Fruit fly (Drosophila melanogaster) whole organism, prepupa: ENCODE data around the gene CG15260.

Source experiments
- CG10631 ChIP-seq: fragments of 200-800 bp; sonication (Bioruptor generic); optimal IDR thresholded peaks from 2 replicates; lab custom pipeline; 2016; ENCODE audit warnings: missing biosample characterization, missing genetic modification characterization
- CG11902 ChIP-seq: fragments of 200-800 bp; sonication (Bioruptor generic); optimal IDR thresholded peaks from 3 replicates; lab custom pipeline; 2016; ENCODE audit warnings: missing biosample characterization, missing genetic modification characterization
- CG16779 ChIP-seq: fragments of 200-800 bp; sonication (Bioruptor generic); optimal IDR thresholded peaks from 3 replicates; lab custom pipeline; 2017; ENCODE audit warnings: missing biosample characterization, mild to moderate bottlenecking, missing genetic modification characterization
- CG31627 ChIP-seq: fragments of 200-800 bp; sonication (Bioruptor generic); optimal IDR thresholded peaks from 3 replicates; lab custom pipeline; 2016; ENCODE audit warnings: missing biosample characterization, missing genetic modification characterization
- CG32006 ChIP-seq: fragments of 200-800 bp; sonication (Bioruptor generic); optimal IDR thresholded peaks from 3 replicates; lab custom pipeline; 2017; ENCODE audit warnings: missing biosample characterization, mild to moderate bottlenecking, missing genetic modification characterization
- CG34406 ChIP-seq: fragments of 200-800 bp; sonication (Bioruptor generic); optimal IDR thresholded peaks from 3 replicates; lab custom pipeline; 2016; ENCODE audit warnings: missing biosample characterization, missing genetic modification characterization
- CG3919 ChIP-seq: fragments of 200-800 bp; sonication (Bioruptor generic); optimal IDR thresholded peaks from 3 replicates; lab custom pipeline; 2016; ENCODE audit warnings: missing biosample characterization, missing genetic modification characterization
- CG4318 ChIP-seq: fragments of 200-800 bp; sonication (Bioruptor generic); optimal IDR thresholded peaks from 3 replicates; lab custom pipeline; 2017; ENCODE audit warnings: missing biosample characterization, mild to moderate bottlenecking, missing genetic modification characterization
- CG6792 ChIP-seq: fragments of 200-800 bp; sonication (Bioruptor generic); optimal IDR thresholded peaks from 3 replicates; lab custom pipeline; 2016; ENCODE audit warnings: missing biosample characterization, missing genetic modification characterization
- CG6808 ChIP-seq: fragments of 200-800 bp; sonication (Bioruptor generic); optimal IDR thresholded peaks from 3 replicates; lab custom pipeline; 2017; ENCODE audit warnings: missing biosample characterization, missing genetic modification characterization, mild to moderate bottlenecking, moderate library complexity, missing genetic modification reagents
- CG8119 ChIP-seq: fragments of 200-800 bp; sonication (Bioruptor generic); IDR thresholded peaks from 3 replicates; pipeline ENCODE4 v1.3.6; 2022; ENCODE audit warnings: missing biosample characterization, missing genetic modification characterization
- CG8632 ChIP-seq: fragments of 200-800 bp; sonication (Bioruptor generic); optimal IDR thresholded peaks from 3 replicates; lab custom pipeline; 2016; ENCODE audit warnings: missing biosample characterization, missing genetic modification characterization
- Eip75B ChIP-seq: fragments of 200-800 bp; sonication (Bioruptor generic); optimal IDR thresholded peaks from 3 replicates; lab custom pipeline; 2016; ENCODE audit warnings: missing biosample characterization, missing genetic modification characterization
- Eip78C ChIP-seq: fragments of 200-800 bp; sonication (Bioruptor generic); peaks from one replicate; lab custom pipeline; 2016; ENCODE audit warnings: missing biosample characterization, missing genetic modification characterization
- Eip93F ChIP-seq: fragments of 200-800 bp; sonication (Bioruptor generic); optimal IDR thresholded peaks from 2 replicates; lab custom pipeline; 2016; ENCODE audit warnings: missing biosample characterization, mild to moderate bottlenecking, missing genetic modification characterization
- Hr39 ChIP-seq: fragments of 200-800 bp; sonication (Bioruptor generic); optimal IDR thresholded peaks from 2 replicates; lab custom pipeline; 2016; ENCODE audit warnings: missing biosample characterization, missing genetic modification characterization
- Hr4 ChIP-seq: fragments of 200-800 bp; sonication (Bioruptor generic); optimal IDR thresholded peaks from 3 replicates; lab custom pipeline; 2016; ENCODE audit warnings: missing biosample characterization, missing genetic modification characterization
- Lpt ChIP-seq: fragments of 200-800 bp; sonication (Bioruptor generic); optimal IDR thresholded peaks from 3 replicates; lab custom pipeline; 2016; ENCODE audit warnings: missing biosample characterization, missing genetic modification characterization
- Met ChIP-seq: fragments of 200-800 bp; sonication (Bioruptor generic); optimal IDR thresholded peaks from 3 replicates; lab custom pipeline; 2016; ENCODE audit warnings: missing biosample characterization, missing genetic modification characterization
- OdsH ChIP-seq: fragments of 200-800 bp; sonication (Bioruptor generic); optimal IDR thresholded peaks from 3 replicates; lab custom pipeline; 2016; ENCODE audit warnings: missing biosample characterization, missing genetic modification characterization
- Sox14 ChIP-seq: fragments of 200-800 bp; sonication (Bioruptor generic); optimal IDR thresholded peaks from 3 replicates; lab custom pipeline; 2016; ENCODE audit warnings: missing biosample characterization, missing genetic modification characterization
- Sox15 ChIP-seq: fragments of 200-800 bp; sonication (Bioruptor generic); optimal IDR thresholded peaks from 3 replicates; lab custom pipeline; 2016; ENCODE audit warnings: missing biosample characterization, missing genetic modification characterization
- achi ChIP-seq: fragments of 200-800 bp; sonication (Bioruptor generic); optimal IDR thresholded peaks from 3 replicates; lab custom pipeline; 2016; ENCODE audit warnings: missing biosample characterization, missing genetic modification characterization
- acj6 ChIP-seq: fragments of 200-800 bp; sonication (Bioruptor generic); optimal IDR thresholded peaks from 3 replicates; lab custom pipeline; 2016; ENCODE audit warnings: missing biosample characterization, missing genetic modification characterization
- cyc ChIP-seq: fragments of 200-800 bp; sonication (Bioruptor generic); optimal IDR thresholded peaks from 3 replicates; lab custom pipeline; 2016; ENCODE audit warnings: missing biosample characterization, missing genetic modification characterization
- dac ChIP-seq: fragments of 200-800 bp; sonication (Bioruptor generic); optimal IDR thresholded peaks from 2 replicates; lab custom pipeline; 2017; ENCODE audit warnings: missing biosample characterization, mild to moderate bottlenecking, missing genetic modification characterization
- eg ChIP-seq: fragments of 200-800 bp; sonication (Bioruptor generic); IDR thresholded peaks from 3 replicates; pipeline ENCODE4 v1.3.6; 2022; ENCODE audit warnings: missing biosample characterization, missing genetic modification characterization
- esn ChIP-seq: fragments of 200-800 bp; sonication (Bioruptor generic); optimal IDR thresholded peaks from 2 replicates; lab custom pipeline; 2016; ENCODE audit warnings: missing biosample characterization, mild to moderate bottlenecking, missing genetic modification characterization, moderate library complexity
- fd59A ChIP-seq: fragments of 200-800 bp; sonication (Bioruptor generic); optimal IDR thresholded peaks from 2 replicates; lab custom pipeline; 2017; ENCODE audit warnings: missing biosample characterization, mild to moderate bottlenecking, missing genetic modification characterization, missing genetic modification reagents
- fd85E ChIP-seq: fragments of 200-800 bp; sonication (Bioruptor generic); optimal IDR thresholded peaks from 3 replicates; lab custom pipeline; 2016; ENCODE audit warnings: missing biosample characterization, missing genetic modification characterization
- lz ChIP-seq: fragments of 200-800 bp; sonication (Bioruptor generic); optimal IDR thresholded peaks from 3 replicates; lab custom pipeline; 2016; ENCODE audit warnings: missing biosample characterization, missing genetic modification characterization
- pdm3 ChIP-seq: fragments of 200-800 bp; sonication (Bioruptor generic); optimal IDR thresholded peaks from 3 replicates; lab custom pipeline; 2016; ENCODE audit warnings: missing biosample characterization, missing genetic modification characterization
- spab ChIP-seq: fragments of 200-800 bp; sonication (Bioruptor generic); optimal IDR thresholded peaks from 2 replicates; lab custom pipeline; 2017; ENCODE audit warnings: missing biosample characterization, mild to moderate bottlenecking, missing genetic modification characterization, missing genetic modification reagents
- svp ChIP-seq: fragments of 200-800 bp; sonication (Bioruptor generic); peaks from one replicate; lab custom pipeline; 2016; ENCODE audit warnings: missing biosample characterization, missing genetic modification characterization
- topi ChIP-seq: fragments of 200-800 bp; sonication (Bioruptor generic); optimal IDR thresholded peaks from 3 replicates; lab custom pipeline; 2016; ENCODE audit warnings: missing biosample characterization, missing genetic modification characterization
- vri ChIP-seq: fragments of 200-800 bp; sonication (Bioruptor generic); optimal IDR thresholded peaks from 3 replicates; lab custom pipeline; 2016; ENCODE audit warnings: missing biosample characterization, mild to moderate bottlenecking, missing genetic modification characterization

Gene CG15260

DNA sequence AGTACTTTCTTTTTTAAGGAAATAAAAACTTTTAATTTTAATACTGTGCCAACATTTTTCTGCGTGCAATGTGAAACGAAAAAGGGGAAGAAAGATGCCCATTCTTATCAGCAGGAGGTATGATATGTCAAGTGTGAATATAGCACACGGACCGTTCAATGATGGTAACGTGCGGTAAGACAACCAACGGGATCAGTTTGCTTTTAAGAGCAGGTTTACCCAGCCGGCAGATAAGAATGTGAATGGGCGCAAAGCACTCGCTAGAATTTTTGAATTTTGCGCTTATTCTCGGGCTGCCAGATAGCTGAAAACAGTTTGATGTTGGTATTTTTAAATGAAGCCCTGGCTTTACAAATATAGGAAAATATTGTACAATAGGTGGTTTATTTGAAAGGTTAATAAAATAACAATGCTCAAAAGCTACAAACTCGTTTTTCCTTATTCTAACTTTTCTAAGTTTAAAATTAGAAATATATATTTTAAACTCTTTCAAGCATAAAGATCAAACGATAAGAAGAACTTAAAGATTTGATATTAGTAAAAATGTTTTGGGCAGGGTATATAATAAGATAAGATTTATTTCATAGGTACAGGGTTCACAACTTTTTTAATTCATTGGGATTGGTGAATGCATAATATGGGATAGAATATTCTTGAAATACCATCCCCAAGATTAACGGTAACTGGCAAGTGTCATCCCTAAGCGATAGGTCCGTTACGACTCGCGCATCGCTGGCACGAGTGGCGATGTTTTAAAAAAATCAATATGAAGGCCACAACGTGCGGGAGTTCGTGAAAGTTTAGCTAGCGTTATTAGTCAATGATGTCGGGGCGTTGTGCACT lies 43.7 kb downstream of the CG15260 start, which contains the start of gene dao:
Gene dao, plus strand, starts transcription at position 717 of the 843 bp plus-strand sequence.
- TF ChIP-seq Sox15 (GFP tag; lab: Kevin White, UChicago) (no peak), svp (GFP tag; lab: Kevin White, UChicago) (peak; percentile 66), CG10631 (GFP tag; lab: Kevin White, UChicago) (peak; percentile 40), Met (no peak), eg (GFP tag; lab: Robert Waterston, UW) (0 out of 3 replicates have a peak, but pooled peaks have one; percentile 20), esn (peak; percentile 7), OdsH (GFP tag; lab: Kevin White, UChicago) (peak; percentile 19), spab (no peak), CG32006 (peak; percentile 36), CG11902 (peak; percentile 3), acj6 (peak; percentile 22), cyc (GFP tag; lab: Kevin White, UChicago) (peak; percentile 18), Hr4 (GFP tag; lab: Kevin White, UChicago) (peak; percentile 26), Eip93F (GFP tag; lab: Kevin White, UChicago) (no peak), CG31627 (peak; percentile 19), pdm3 (GFP tag; lab: Kevin White, UChicago) (peak; percentile 32), lz (GFP tag; lab: Kevin White, UChicago) (peak; percentile 15), Hr39 (GFP tag; lab: Kevin White, UChicago) (peak; percentile 35), Eip78C (GFP tag; lab: Kevin White, UChicago) (peak; percentile 65)

DNA sequence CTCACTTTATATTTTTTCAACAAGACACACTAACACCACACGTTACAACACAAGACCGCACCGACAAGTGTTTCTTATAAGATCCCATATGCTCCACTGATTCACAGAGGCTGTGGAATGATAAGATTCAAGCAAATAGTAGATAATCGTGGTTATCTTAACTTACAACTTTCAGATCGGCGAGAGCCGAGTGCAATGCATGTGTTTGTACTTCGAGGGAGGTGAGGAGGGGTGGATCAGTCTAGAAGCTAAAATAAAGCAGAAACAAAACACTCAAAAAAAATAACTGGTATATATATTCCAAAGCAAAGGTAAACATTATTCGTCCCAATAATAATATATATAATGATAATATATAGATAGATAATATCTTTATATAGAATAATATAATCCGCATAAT lies 44.4 kb downstream of the CG15260 start, which contains the start of gene ZnT35C:
Gene ZnT35C, minus strand, starts transcription at position 101 of the 400 bp plus-strand sequence.
- TF ChIP-seq Sox15 (GFP tag; lab: Kevin White, UChicago) (no peak), CG11902 (no peak), cyc (GFP tag; lab: Kevin White, UChicago) (no peak), Eip75B (GFP tag; lab: Kevin White, UChicago) (no peak), fd59A (GFP tag; lab: Kevin White, UChicago) (no peak), dac (GFP tag; lab: Kevin White, UChicago) (no peak), topi (no peak), vri (GFP tag; lab: Kevin White, UChicago) (no peak), Eip78C (GFP tag; lab: Kevin White, UChicago) (no peak), esn (no peak), CG6792 (no peak), CG34406 (GFP tag; lab: Kevin White, UChicago) (no peak), Sox14 (GFP tag; lab: Kevin White, UChicago) (no peak)

DNA sequence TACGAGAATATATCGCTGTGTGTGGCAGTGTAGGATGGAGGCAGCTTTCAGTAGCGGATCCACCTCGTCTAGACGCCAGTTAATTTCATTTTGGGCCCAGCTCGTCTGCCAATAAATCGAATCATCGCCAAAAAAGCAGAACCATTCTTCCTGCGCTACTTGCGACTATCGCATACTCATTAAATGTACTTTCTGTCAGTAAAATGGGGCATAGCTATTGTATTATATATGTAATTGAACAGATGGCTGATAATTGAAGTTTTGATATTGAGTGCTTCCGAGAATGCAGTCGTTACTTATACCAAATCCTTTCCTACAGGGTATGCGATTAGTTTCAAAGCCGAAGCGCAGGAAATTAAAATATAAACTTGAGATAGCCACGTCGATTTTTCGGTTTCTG lies 47.3 kb downstream of the CG15260 start:
- TF ChIP-seq lz (GFP tag; lab: Kevin White, UChicago) (no peak), CG3919 (GFP tag; lab: Kevin White, UChicago) (no peak), CG34406 (GFP tag; lab: Kevin White, UChicago) (no peak), Lpt (GFP tag; lab: Kevin White, UChicago) (no peak), CG16779 (tag; lab: Kevin White, UChicago) (no peak), CG10631 (GFP tag; lab: Kevin White, UChicago) (no peak), CG11902 (no peak), Sox15 (GFP tag; lab: Kevin White, UChicago) (no peak), achi (no peak), Sox14 (GFP tag; lab: Kevin White, UChicago) (no peak), fd85E (no peak), Met (no peak), CG31627 (no peak), cyc (GFP tag; lab: Kevin White, UChicago) (no peak), CG4318 (GFP tag; lab: Kevin White, UChicago) (no peak), Eip75B (GFP tag; lab: Kevin White, UChicago) (no peak)

DNA sequence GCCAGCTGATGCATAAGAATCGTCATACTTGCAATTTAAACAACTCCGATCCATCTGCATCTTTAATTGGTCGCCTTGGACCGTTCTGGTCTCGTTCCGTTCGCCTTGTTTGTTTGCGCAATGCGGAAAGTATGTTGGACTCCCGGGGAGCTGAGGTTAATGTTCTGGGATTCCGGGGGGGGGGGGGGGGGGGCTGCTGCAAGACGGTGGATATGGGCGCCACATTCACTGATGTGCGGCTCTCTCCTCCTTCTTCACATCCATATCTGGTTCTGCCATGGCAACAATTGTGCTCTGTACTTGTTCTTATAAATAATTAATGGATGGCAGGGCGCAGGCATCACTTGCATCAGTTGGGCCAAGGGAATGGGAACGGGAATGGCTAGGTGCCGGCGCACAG lies 48.6 kb downstream of the CG15260 start:
- TF ChIP-seq CG8632 (GFP tag; lab: Kevin White, UChicago) (no peak), CG6808 (GFP tag; lab: Kevin White, UChicago) (peak; percentile 26), CG8119 (GFP tag; lab: Robert Waterston, UW) (no peak), fd85E (no peak)
